Worm (Caenorhabditis elegans): ENCODE measurements around the gene ZK1055.4.
"Not testable (repeated sequence)": the region's sequence is repeated elsewhere in the genome, so short reads cannot be mapped to it uniquely, and the experiment has no call there.

The ZK1055.4 gene

DNA sequence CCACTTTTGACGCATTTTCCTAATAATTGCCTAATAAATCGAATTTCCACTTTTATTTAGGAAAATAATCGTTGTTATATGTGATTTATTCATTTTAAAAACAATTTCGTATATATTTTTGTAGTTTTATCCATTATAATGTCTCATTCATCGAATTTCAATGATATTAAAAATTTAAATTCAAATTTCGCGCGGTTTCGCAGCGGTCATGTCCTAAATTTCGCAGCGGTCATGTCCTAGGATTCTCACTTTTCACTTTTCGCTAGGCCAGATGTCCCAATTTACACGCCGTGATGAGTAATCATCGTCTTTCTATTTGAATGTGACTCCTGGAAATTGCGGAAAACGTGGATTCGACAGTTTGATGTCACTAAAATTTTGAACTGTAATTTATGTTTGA, at the start of gene ZK1055.4:
TSS of gene ZK1055.4 (plus strand) at position 301 of the 400 bp plus-strand sequence.
- TF ChIP-seq D2030.7 (GFP tag; IDR thresholded peaks at IDR 0.05); rec-8 (tag; optimal IDR thresholded peaks at IDR 0.05); him-1 (tag; optimal IDR thresholded peaks at IDR 0.05): not testable (repeated sequence)

DNA sequence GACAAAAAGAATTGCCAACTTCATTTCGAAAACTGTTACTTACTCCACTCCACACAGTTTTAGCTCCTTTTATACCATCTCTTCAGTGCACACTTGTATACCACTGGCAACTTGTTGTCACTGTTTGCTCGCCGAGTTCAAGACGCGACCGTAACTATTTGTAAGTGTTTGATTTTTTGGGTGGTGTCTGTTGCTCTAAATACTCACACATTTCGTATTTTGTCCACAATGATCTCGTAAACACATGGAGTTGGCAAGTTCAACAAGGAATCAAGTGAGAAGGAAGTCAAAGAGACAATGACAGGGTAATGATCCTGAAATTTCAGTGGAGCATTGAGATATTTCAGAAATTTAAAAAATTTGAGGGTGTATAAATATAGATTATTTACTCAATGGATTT, 48.8 kb upstream of the ZK1055.4 start, which contains the start of gene hpo-26:
TSS of gene hpo-26 (minus strand) at position 31 of the 400 bp plus-strand sequence.
- TF ChIP-seq snpc-3.4 (tag; optimal IDR thresholded peaks at IDR 0.05) = no peak
- TF ChIP-seq snpc-4 (GFP tag; optimal IDR thresholded peaks at IDR 0.05) = no peak
- TF ChIP-seq snpc-4 (tag; optimal IDR thresholded peaks at IDR 0.05) = no peak
- no peak for TF ChIP-seq lag-1 (GFP tag; IDR thresholded peaks at IDR 0.05)

DNA sequence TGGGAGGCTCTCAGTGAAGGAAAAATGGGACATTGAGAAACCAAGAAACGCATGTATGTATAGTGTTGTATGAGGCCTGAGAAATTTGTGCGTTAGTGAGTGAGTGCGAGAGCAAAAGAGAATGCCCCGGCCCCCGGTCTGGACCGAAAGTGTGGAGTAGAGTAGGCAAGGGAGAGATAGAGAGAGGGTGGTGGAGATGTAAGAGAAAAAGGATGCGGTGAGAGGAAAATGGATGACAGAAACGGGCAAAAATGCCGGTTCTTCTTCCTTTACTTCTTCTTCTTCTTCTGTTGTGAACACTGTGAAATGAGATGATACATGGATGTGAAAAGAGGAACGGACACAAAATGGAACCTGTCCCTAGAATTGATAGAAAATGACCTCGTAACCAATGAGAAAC, 43.5 kb upstream of the ZK1055.4 start:
- TF ChIP-seq egl-44 (GFP tag; IDR thresholded peaks at IDR 0.05) = 0 out of 2 replicates have a peak, but pooled peaks have one; percentile 28
- TF ChIP-seq C06A6.2 (GFP tag; conservative IDR thresholded peaks at IDR 0.05) = no peak
- 0 out of 2 replicates have a peak, but pooled peaks have one; percentile 42 for TF ChIP-seq nfyb-1 (GFP tag; IDR thresholded peaks at IDR 0.05)
- TF ChIP-seq ceh-40 (GFP tag; IDR thresholded peaks at IDR 0.05) = 0 out of 2 replicates have a peak, but pooled peaks have one; percentile 42
- no peak for TF ChIP-seq let-526 (GFP tag; IDR thresholded peaks at IDR 0.05)
- no peak for TF ChIP-seq cebp-1 (GFP tag; IDR thresholded peaks at IDR 0.05)
- TF ChIP-seq cebp-1 (tag; optimal IDR thresholded peaks at IDR 0.05) = peak; percentile 24

DNA sequence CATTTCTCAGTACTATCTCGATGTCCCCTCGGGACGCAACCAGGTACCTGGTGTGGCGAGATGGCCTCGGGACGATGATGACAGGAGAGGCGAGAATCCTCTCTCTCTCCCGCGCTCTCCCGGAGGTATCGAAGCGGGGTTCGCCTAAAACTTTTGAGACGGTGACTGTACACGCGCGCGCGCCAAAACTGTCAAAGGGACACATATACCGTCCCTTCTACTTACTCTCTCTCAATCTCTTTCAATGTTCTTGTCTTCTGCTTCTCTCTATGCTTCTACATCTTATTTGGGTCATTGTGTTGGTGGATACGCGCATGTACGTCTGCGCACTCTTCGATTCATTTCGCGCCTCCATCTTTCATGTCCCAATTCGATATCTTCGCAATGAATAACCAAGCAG, 40.0 kb upstream of the ZK1055.4 start:
- TF ChIP-seq B0035.1 (tag; optimal IDR thresholded peaks at IDR 0.05) (no peak), zfh-2 (GFP tag; conservative IDR thresholded peaks at IDR 0.05) (peak; percentile 85), madf-6 (GFP tag; IDR thresholded peaks at IDR 0.05) (0 out of 2 replicates have a peak, but pooled peaks have one; percentile 13), attf-3 (GFP tag; conservative IDR thresholded peaks at IDR 0.05) (no peak), hrde-1 (tag; optimal IDR thresholded peaks at IDR 0.05; ENCODE audit: borderline replicate concordance) (no peak), nfya-1 (tag; optimal IDR thresholded peaks at IDR 0.05; ENCODE audit: borderline replicate concordance, insufficient read depth) (no peak), tlf-1 (GFP tag; optimal IDR thresholded peaks at IDR 0.05) (no peak), nhr-80 (tag; optimal IDR thresholded peaks at IDR 0.05) (no peak), cebp-1 (GFP tag; IDR thresholded peaks at IDR 0.05) (no peak), cebp-1 (tag; optimal IDR thresholded peaks at IDR 0.05) (peak; percentile 15), lin-26 (GFP tag; IDR thresholded peaks at IDR 0.05) (peak; percentile 26; the same call in 1 of the 2 replicates), B0336.3 (GFP tag; IDR thresholded peaks at IDR 0.05) (no peak), snpc-3.4 (tag; optimal IDR thresholded peaks at IDR 0.05) (no peak), hsf-1 (GFP tag; IDR thresholded peaks at IDR 0.05) (no peak), ZK185.1 (tag; optimal IDR thresholded peaks at IDR 0.05; ENCODE audit: poor library complexity, severe bottlenecking) (no peak), madf-8 (GFP tag; conservative IDR thresholded peaks at IDR 0.05) (no peak), ceh-27 (GFP tag; optimal IDR thresholded peaks at IDR 0.05) (peak; percentile 14), rcor-1 (GFP tag; IDR thresholded peaks at IDR 0.05) (no peak), ceh-40 (GFP tag; IDR thresholded peaks at IDR 0.05) (no peak), attf-5 (GFP tag; optimal IDR thresholded peaks at IDR 0.05) (no peak), snpc-1.1 (tag; optimal IDR thresholded peaks at IDR 0.05; ENCODE audit: insufficient read depth) (no peak), lin-35 (GFP tag; optimal IDR thresholded peaks at IDR 0.05) (no peak), ztf-25 (GFP tag; IDR thresholded peaks at IDR 0.05) (no peak), fkh-3 (tag; optimal IDR thresholded peaks at IDR 0.05) (no peak), nfya-2 (GFP tag; IDR thresholded peaks at IDR 0.05) (no peak), egrh-3 (GFP tag; IDR thresholded peaks at IDR 0.05) (no peak; the same call in 1 of the 2 replicates), die-1 (tag; optimal IDR thresholded peaks at IDR 0.05) (peak; percentile 30), mcd-1 (GFP tag; IDR thresholded peaks at IDR 0.05) (0 out of 2 replicates have a peak, but pooled peaks have one; percentile 31), rpc-1 (optimal IDR thresholded peaks at IDR 0.05) (no peak), rpc-1 (tag; optimal IDR thresholded peaks at IDR 0.05) (no peak), atf-7 (tag; optimal IDR thresholded peaks at IDR 0.05) (peak; percentile 0), pha-4 (tag; optimal IDR thresholded peaks at IDR 0.05) (no peak), C17E4.6 (GFP tag; IDR thresholded peaks at IDR 0.05) (no peak)

Measured in whole organism, young adult.